Worm (Caenorhabditis elegans) whole organism, L2 larva: ENCODE measurements around the gene C02C6.14.

Experiments
- blmp-1 ChIP-seq: sonication (generic microtip); optimal IDR thresholded peaks from 2 replicates; lab custom pipeline; 2017; ENCODE audit warnings: missing genetic modification characterization, mild to moderate bottlenecking, missing compliant biosample characterization, antibody characterized with exemption, moderate library complexity; ENCODE audit not compliant: insufficient read depth
- crh-2 ChIP-seq: sonication (generic microtip); optimal IDR thresholded peaks from 2 replicates; lab custom pipeline; 2017; ENCODE audit warnings: missing biosample characterization, missing genetic modification characterization
- fos-1 ChIP-seq: fragments of 150-350 bp; optimal IDR thresholded peaks from 2 replicates; lab custom pipeline; 2014; ENCODE audit warnings: missing biosample characterization, missing genetic modification characterization
- lin-13 ChIP-seq: fragments of 150-350 bp; optimal IDR thresholded peaks from 2 replicates; lab custom pipeline; 2014; ENCODE audit warnings: missing biosample characterization, missing genetic modification reagents, missing genetic modification characterization
- nhr-237 ChIP-seq: fragments of 150-350 bp; optimal IDR thresholded peaks from 2 replicates; lab custom pipeline; 2014; ENCODE audit warnings: missing biosample characterization, missing genetic modification characterization
- snpc-4 ChIP-seq: fragments of 150-350 bp; optimal IDR thresholded peaks from 2 replicates; lab custom pipeline; 2014; ENCODE audit warnings: missing biosample characterization, missing genetic modification characterization
- unc-62 ChIP-seq: fragments of 150-350 bp; optimal IDR thresholded peaks from 2 replicates; lab custom pipeline; 2014; ENCODE audit warnings: missing biosample characterization, missing genetic modification reagents, missing genetic modification characterization

DNA sequence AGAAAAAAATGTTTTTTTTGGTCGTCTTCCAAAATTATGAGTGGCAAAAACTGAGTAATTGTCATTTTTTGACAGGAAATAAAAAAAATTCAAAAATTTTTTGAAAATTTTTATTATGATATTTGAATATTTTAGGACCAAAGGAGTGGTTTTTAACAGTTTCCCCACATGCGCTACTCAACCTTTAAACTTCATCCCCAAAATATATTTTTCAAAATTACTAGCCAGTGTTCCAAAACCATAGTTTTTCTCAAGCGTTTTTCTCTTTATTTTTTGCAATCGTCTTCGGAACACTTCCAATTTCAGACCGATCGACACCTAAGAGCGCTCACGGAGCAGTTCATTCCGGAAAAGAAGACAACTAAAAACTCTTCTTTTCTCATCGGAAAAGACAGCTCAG lies 39.5 kb downstream of the C02C6.14 start, which contains the start of gene K09A9.6:
- TF ChIP-seq blmp-1 (tag; lab: Kevin White, UChicago) (no peak), lin-13 (no peak), fos-1 (tag; lab: Kevin White, UChicago) (no peak), nhr-237 (tag; lab: Kevin White, UChicago) (no peak), unc-62 (GFP tag; lab: Kevin White, UChicago) (no peak), snpc-4 (no peak), crh-2 (tag; lab: Kevin White, UChicago) (no peak)
